Worm (Caenorhabditis elegans): ENCODE data around the gene unc-39.

The unc-39 gene

DNA sequence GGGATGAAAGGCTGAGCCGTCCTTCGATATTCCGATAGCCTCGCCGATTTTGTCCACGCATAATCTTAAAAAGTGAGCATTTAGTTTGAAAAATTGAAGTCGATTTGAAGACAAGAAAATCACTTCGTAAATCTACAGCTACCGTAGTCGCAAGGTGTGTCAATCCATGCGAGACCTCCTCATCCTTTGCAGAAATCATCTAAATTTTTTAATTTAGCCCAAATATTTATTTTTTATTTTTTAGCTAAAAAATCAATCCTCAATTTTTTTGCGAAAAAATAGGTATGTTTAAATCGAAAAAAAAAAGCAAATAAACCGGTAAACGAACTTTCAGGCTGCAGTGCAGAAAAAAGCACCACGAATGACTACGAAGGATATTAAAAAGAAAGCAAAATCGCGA is 44.9 kb downstream of the unc-39 start, which contains the start of the genes nxf-2 and set-31:
nxf-2 (minus strand) TSS at position 101 of the 400 bp plus-strand sequence.
set-31 (plus strand) TSS at position 169 of the 400 bp plus-strand sequence.
- TF ChIP-seq lsy-12 (tag; optimal IDR thresholded peaks at IDR 0.05) (no peak), nhr-12 (tag; optimal IDR thresholded peaks at IDR 0.05) (no peak), fkh-2 (tag; optimal IDR thresholded peaks at IDR 0.05) (no peak), ceh-28 (tag; optimal IDR thresholded peaks at IDR 0.05) (no peak), nhr-237 (tag; optimal IDR thresholded peaks at IDR 0.05) (no peak), lin-15B (tag; optimal IDR thresholded peaks at IDR 0.05) (no peak), hmg-11 (tag; optimal IDR thresholded peaks at IDR 0.05) (no peak), daf-12 (tag; optimal IDR thresholded peaks at IDR 0.05) (no peak), ceh-16 (tag; optimal IDR thresholded peaks at IDR 0.05) (no peak), lin-39 (tag; optimal IDR thresholded peaks at IDR 0.05) (no peak), elt-3 (tag; optimal IDR thresholded peaks at IDR 0.05) (no peak), ama-1 (optimal IDR thresholded peaks at IDR 0.05) (no peak), pqm-1 (tag; optimal IDR thresholded peaks at IDR 0.05) (no peak), egl-27 (tag; optimal IDR thresholded peaks at IDR 0.05) (no peak), nhr-11 (tag; optimal IDR thresholded peaks at IDR 0.05) (no peak), egl-5 (tag; optimal IDR thresholded peaks at IDR 0.05) (no peak), ztf-11 (tag; optimal IDR thresholded peaks at IDR 0.05) (no peak)

- TF ChIP-seq fos-1 (tag; optimal IDR thresholded peaks at IDR 0.05) (no peak), fkh-2 (tag; optimal IDR thresholded peaks at IDR 0.05) (no peak), ceh-28 (tag; optimal IDR thresholded peaks at IDR 0.05) (no peak), nhr-12 (tag; optimal IDR thresholded peaks at IDR 0.05) (no peak), daf-12 (tag; optimal IDR thresholded peaks at IDR 0.05) (no peak), lin-39 (tag; optimal IDR thresholded peaks at IDR 0.05) (no peak), unc-39 (tag; optimal IDR thresholded peaks at IDR 0.05) (no peak)
These were observed 47.0 kb downstream of the unc-39 start for ce11 chrV:14419855-14420254.

DNA sequence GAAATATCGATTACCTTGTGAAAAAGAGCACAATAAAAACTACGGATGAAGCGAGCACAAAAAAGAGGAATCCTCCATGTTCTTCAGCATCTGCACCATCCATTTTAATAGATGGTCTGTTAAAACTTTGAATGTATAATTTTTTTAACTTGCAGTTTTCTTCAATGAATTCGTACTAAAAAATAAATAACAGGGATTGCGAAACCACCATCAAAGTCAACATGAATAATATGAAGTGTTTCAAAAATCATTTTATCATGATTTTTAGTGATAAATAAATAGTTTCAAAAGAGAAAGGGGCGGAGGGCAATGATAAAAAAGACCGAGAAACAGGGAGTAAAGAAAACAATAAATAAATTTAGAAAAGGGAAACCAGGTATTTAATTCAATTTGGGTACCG is 48.5 kb downstream of the unc-39 start, which contains the start of gene dhs-22:
dhs-22 (minus strand) TSS at position 116 of the 400 bp plus-strand sequence.
- TF ChIP-seq pha-4 (tag; optimal IDR thresholded peaks at IDR 0.05) (peak; percentile 10), elt-2 (tag; optimal IDR thresholded peaks at IDR 0.05) (peak; percentile 36), tbx-2 (tag; optimal IDR thresholded peaks at IDR 0.05) (no peak)

ce11 chrV:14422317-14422716 is 49.4 kb downstream of the unc-39 start, which contains the start of gene pas-1:
Gene pas-1, minus strand, starts transcription at chrV:14422618.
- TF ChIP-seq nhr-67 (tag; optimal IDR thresholded peaks at IDR 0.05): no peak
- TF ChIP-seq elt-2 (tag; optimal IDR thresholded peaks at IDR 0.05): peak; percentile 6

- TF ChIP-seq egl-27 (tag; optimal IDR thresholded peaks at IDR 0.05): no peak
- no peak for TF ChIP-seq nhr-28 (tag; optimal IDR thresholded peaks at IDR 0.05)
- TF ChIP-seq unc-62 (GFP tag; optimal IDR thresholded peaks at IDR 0.05): no peak
- no peak for TF ChIP-seq ztf-4 (tag; optimal IDR thresholded peaks at IDR 0.05)
- TF ChIP-seq aly-2 (tag; optimal IDR thresholded peaks at IDR 0.05): no peak
- no peak for TF ChIP-seq lsy-12 (tag; optimal IDR thresholded peaks at IDR 0.05)
- no peak for TF ChIP-seq zag-1 (tag; optimal IDR thresholded peaks at IDR 0.05)
- no peak for TF ChIP-seq egl-5 (tag; optimal IDR thresholded peaks at IDR 0.05)
- no peak for TF ChIP-seq hmg-11 (tag; optimal IDR thresholded peaks at IDR 0.05)
- TF ChIP-seq fkh-2 (tag; optimal IDR thresholded peaks at IDR 0.05): no peak
- TF ChIP-seq skn-1 (tag; optimal IDR thresholded peaks at IDR 0.05): peak; percentile 98
- peak; percentile 24 for TF ChIP-seq snpc-4 (tag; optimal IDR thresholded peaks at IDR 0.05)
- no peak for TF ChIP-seq daf-12 (tag; optimal IDR thresholded peaks at IDR 0.05)
- no peak for TF ChIP-seq R02D3.7 (tag; optimal IDR thresholded peaks at IDR 0.05)
- no peak for TF ChIP-seq elt-3 (tag; optimal IDR thresholded peaks at IDR 0.05)
- TF ChIP-seq mdl-1 (tag; optimal IDR thresholded peaks at IDR 0.05): no peak
- TF ChIP-seq pha-4 (tag; optimal IDR thresholded peaks at IDR 0.05): peak; percentile 52
- TF ChIP-seq ZK546.5 (tag; optimal IDR thresholded peaks at IDR 0.05): no peak
- no peak for TF ChIP-seq nhr-67 (tag; optimal IDR thresholded peaks at IDR 0.05)
- TF ChIP-seq nfya-1 (tag; optimal IDR thresholded peaks at IDR 0.05; ENCODE audit: insufficient read depth): peak; percentile 46
- TF ChIP-seq ztf-11 (tag; optimal IDR thresholded peaks at IDR 0.05): no peak
- peak; percentile 68 for TF ChIP-seq nhr-25 (tag; optimal IDR thresholded peaks at IDR 0.05)
- TF ChIP-seq nhr-43 (tag; optimal IDR thresholded peaks at IDR 0.05; ENCODE audit: poor library complexity, severe bottlenecking): peak; percentile 19
- TF ChIP-seq mml-1 (tag; optimal IDR thresholded peaks at IDR 0.05): no peak
- no peak for TF ChIP-seq ceh-9 (tag; optimal IDR thresholded peaks at IDR 0.05)
- TF ChIP-seq nhr-76 (tag; optimal IDR thresholded peaks at IDR 0.05): no peak
- TF ChIP-seq ama-1 (optimal IDR thresholded peaks at IDR 0.05): no peak
- no peak for TF ChIP-seq lin-39 (tag; optimal IDR thresholded peaks at IDR 0.05)
- peak; percentile 51 for TF ChIP-seq nhr-23 (tag; optimal IDR thresholded peaks at IDR 0.05)
- TF ChIP-seq lin-15B (tag; optimal IDR thresholded peaks at IDR 0.05): peak; percentile 64
- no peak for TF ChIP-seq tbx-2 (tag; optimal IDR thresholded peaks at IDR 0.05)
- TF ChIP-seq ceh-16 (tag; optimal IDR thresholded peaks at IDR 0.05): no peak
- TF ChIP-seq elt-1 (tag; optimal IDR thresholded peaks at IDR 0.05): no peak
- no peak for TF ChIP-seq elt-2 (tag; optimal IDR thresholded peaks at IDR 0.05)
- no peak for TF ChIP-seq fkh-10 (GFP tag; optimal IDR thresholded peaks at IDR 0.05)
- no peak for TF ChIP-seq jun-1 (tag; optimal IDR thresholded peaks at IDR 0.05)
- TF ChIP-seq unc-39 (tag; optimal IDR thresholded peaks at IDR 0.05): no peak
- TF ChIP-seq pqm-1 (tag; optimal IDR thresholded peaks at IDR 0.05): no peak
- TF ChIP-seq fos-1 (tag; optimal IDR thresholded peaks at IDR 0.05): no peak
These were observed 50.4 kb downstream of the unc-39 start, which contains the start of gene rpoa-12 for ce11 chrV:14423268-14423667. Gene rpoa-12, minus strand, starts transcription at chrV:14423304.
